Worm (Caenorhabditis elegans) whole organism, mixed stage, embryonic: ENCODE results near the gene mod-1.

Experiments
- drap-1 ChIP-seq: fragments of 200-800 bp; sonication (Bioruptor generic); optimal IDR thresholded peaks from 3 replicates; lab custom pipeline; 2018; ENCODE audit warnings: mild to moderate bottlenecking, missing genetic modification characterization, missing compliant biosample characterization
- mls-2 ChIP-seq: sonication (generic microtip); optimal IDR thresholded peaks from 2 replicates; lab custom pipeline; 2016; ENCODE audit warnings: mild to moderate bottlenecking, missing genetic modification characterization, moderate library complexity, missing compliant biosample characterization
- pha-4 ChIP-seq: fragments of 150-350 bp; optimal IDR thresholded peaks from 2 replicates; lab custom pipeline; 2018; ENCODE audit warnings: missing biosample characterization, missing genetic modification reagents, missing genetic modification characterization
- snpc-4 ChIP-seq: fragments of 150-350 bp; optimal IDR thresholded peaks from 2 replicates; lab custom pipeline; 2014; ENCODE audit warnings: missing biosample characterization, missing genetic modification characterization
- tbx-8 ChIP-seq: fragments of 200-800 bp; sonication (Bioruptor generic); optimal IDR thresholded peaks from 2 replicates; lab custom pipeline; 2018; ENCODE audit warnings: mild to moderate bottlenecking, missing genetic modification characterization, moderate library complexity, missing compliant biosample characterization
- unc-39 ChIP-seq: fragments of 150-350 bp; optimal IDR thresholded peaks from 2 replicates; lab custom pipeline; 2014; ENCODE audit warnings: missing biosample characterization, missing genetic modification characterization

DNA sequence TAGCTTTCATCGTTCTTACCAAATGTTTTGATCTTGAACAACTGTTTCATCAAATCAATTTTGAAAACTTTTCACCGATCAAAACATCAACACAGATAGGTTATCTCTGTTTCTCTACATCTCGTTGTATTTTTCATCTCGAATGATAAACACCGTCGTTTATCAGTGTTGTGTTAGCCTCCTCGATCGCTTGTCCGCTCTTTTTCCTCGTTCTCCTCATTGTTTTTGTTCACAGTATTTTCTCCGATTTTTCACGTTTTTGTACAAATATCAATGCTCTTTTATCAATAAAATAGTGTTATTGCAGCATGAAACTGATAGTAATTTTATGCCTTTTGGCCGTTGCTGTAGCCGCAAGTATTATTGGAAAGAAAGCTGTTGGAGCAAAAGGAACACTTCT, 8.9 kb upstream of the mod-1 start, which contains the start of gene ttr-47:
- no peak for TF ChIP-seq snpc-4 (tag; lab: Kevin White, UChicago)
- no peak for TF ChIP-seq pha-4 (tag; lab: Kevin White, UChicago)
- no peak for TF ChIP-seq tbx-8 (GFP tag; lab: Kevin White, UChicago)
- no peak for TF ChIP-seq unc-39 (tag; lab: Kevin White, UChicago)
- no peak for TF ChIP-seq drap-1
- no peak for TF ChIP-seq mls-2 (tag; lab: Kevin White, UChicago)
